Fruit fly (Drosophila melanogaster) whole organism, embryonic: ENCODE measurements around the gene CG13884.
A peak's percentile ranks its signal among the peaks of the same experiment; 100 is the strongest.

ENCODE experiments used
- Abd-B ChIP-seq: fragments of 200-800 bp; sonication (Bioruptor generic); optimal IDR thresholded peaks from 2 replicates; lab custom pipeline; 2018; ENCODE audit warnings: missing biosample characterization, mild to moderate bottlenecking, missing genetic modification characterization, moderate library complexity
- CG10565 ChIP-seq: fragments of 200-800 bp; sonication (Bioruptor generic); optimal IDR thresholded peaks from 3 replicates; lab custom pipeline; 2016; ENCODE audit warnings: missing biosample characterization, mild to moderate bottlenecking, missing genetic modification characterization
- CG11093 ChIP-seq: fragments of 200-800 bp; sonication (Bioruptor generic); IDR thresholded peaks from 3 replicates; pipeline ENCODE4 v1.3.6; 2022; ENCODE audit warnings: missing biosample characterization, missing genetic modification characterization
- CG11696 ChIP-seq: fragments of 200-800 bp; sonication (Bioruptor generic); IDR thresholded peaks from 2 replicates; pipeline ENCODE4 v1.3.6; 2022; ENCODE audit warnings: missing biosample characterization, missing genetic modification characterization
- CG14965 ChIP-seq: fragments of 200-800 bp; sonication (Bioruptor generic); optimal IDR thresholded peaks from 2 replicates; lab custom pipeline; 2016; ENCODE audit warnings: missing biosample characterization, missing genetic modification characterization, borderline replicate concordance
- CG15479 ChIP-seq: fragments of 200-800 bp; sonication (Bioruptor generic); optimal IDR thresholded peaks from 3 replicates; lab custom pipeline; 2019; ENCODE audit warnings: missing biosample characterization, mild to moderate bottlenecking, missing genetic modification characterization, moderate library complexity
- CG15514 ChIP-seq: fragments of 200-800 bp; sonication (Bioruptor generic); optimal IDR thresholded peaks from 3 replicates; lab custom pipeline; 2017; ENCODE audit warnings: missing biosample characterization, missing genetic modification characterization, mild to moderate bottlenecking, moderate library complexity, missing genetic modification reagents
- CG16863 ChIP-seq: fragments of 200-800 bp; sonication (Bioruptor generic); optimal IDR thresholded peaks from 3 replicates; lab custom pipeline; 2016; ENCODE audit warnings: missing biosample characterization, missing genetic modification characterization
- CG2120 ChIP-seq: fragments of 200-800 bp; sonication (Bioruptor generic); optimal IDR thresholded peaks from 3 replicates; lab custom pipeline; 2016; ENCODE audit warnings: missing biosample characterization, missing genetic modification characterization
- CG2712 ChIP-seq: fragments of 200-800 bp; optimal IDR thresholded peaks from 3 replicates; lab custom pipeline; 2019; ENCODE audit warnings: missing biosample characterization, mild to moderate bottlenecking, missing genetic modification characterization, moderate library complexity
- CG30403 ChIP-seq: fragments of 200-800 bp; sonication (Bioruptor generic); optimal IDR thresholded peaks from 3 replicates; lab custom pipeline; 2016; ENCODE audit warnings: missing biosample characterization, missing genetic modification characterization
- CG3065 ChIP-seq: fragments of 200-800 bp; sonication (Bioruptor generic); optimal IDR thresholded peaks from 2 replicates; lab custom pipeline; 2016; ENCODE audit warnings: missing biosample characterization, missing genetic modification characterization
- CG32532 ChIP-seq: fragments of 200-800 bp; sonication (Bioruptor generic); IDR thresholded peaks from 2 replicates; pipeline ENCODE4 v1.3.6; 2022; ENCODE audit warnings: missing biosample characterization, missing genetic modification characterization
- CG32767 ChIP-seq: fragments of 200-800 bp; sonication (Bioruptor generic); IDR thresholded peaks from 2 replicates; pipeline ENCODE4 v1.3.6; 2022; ENCODE audit warnings: missing biosample characterization, missing genetic modification characterization
- CG3281 ChIP-seq: fragments of 200-800 bp; sonication (Bioruptor generic); optimal IDR thresholded peaks from 3 replicates; lab custom pipeline; 2017; ENCODE audit warnings: missing biosample characterization, mild to moderate bottlenecking, missing genetic modification characterization
- CG5245 ChIP-seq: fragments of 200-800 bp; sonication (Bioruptor generic); optimal IDR thresholded peaks from 3 replicates; lab custom pipeline; 2016; ENCODE audit warnings: missing biosample characterization, missing genetic modification characterization
- CG6683 ChIP-seq: fragments of 200-800 bp; sonication (Bioruptor generic); optimal IDR thresholded peaks from 2 replicates; lab custom pipeline; 2017; ENCODE audit warnings: missing biosample characterization, mild to moderate bottlenecking, missing genetic modification characterization, missing genetic modification reagents
- CG6791 ChIP-seq: fragments of 200-800 bp; sonication (Bioruptor generic); IDR thresholded peaks from 3 replicates; pipeline ENCODE4 v1.3.6; 2022; ENCODE audit warnings: missing biosample characterization, missing genetic modification characterization; ENCODE audit not compliant: partially characterized antibody
- CG8359 ChIP-seq: fragments of 200-800 bp; sonication (Bioruptor generic); optimal IDR thresholded peaks from 2 replicates; lab custom pipeline; 2017; ENCODE audit warnings: missing biosample characterization, mild to moderate bottlenecking, missing genetic modification characterization, borderline replicate concordance
- CG9609 ChIP-seq: fragments of 200-800 bp; sonication (Bioruptor generic); optimal IDR thresholded peaks from 3 replicates; lab custom pipeline; 2016; ENCODE audit warnings: missing biosample characterization, missing genetic modification characterization
- CG9932 ChIP-seq: fragments of 200-800 bp; sonication (Bioruptor generic); IDR thresholded peaks from 2 replicates; pipeline ENCODE4 v1.3.6; 2022; ENCODE audit warnings: missing biosample characterization, missing genetic modification characterization
- Dbx ChIP-seq: fragments of 200-800 bp; sonication (Bioruptor generic); IDR thresholded peaks from 3 replicates; pipeline ENCODE4 v1.3.6; 2022; ENCODE audit warnings: missing biosample characterization, missing genetic modification characterization
- Deaf1 ChIP-seq: fragments of 200-800 bp; optimal IDR thresholded peaks from 3 replicates; lab custom pipeline; 2019; ENCODE audit warnings: missing biosample characterization, mild to moderate bottlenecking, missing genetic modification characterization, moderate library complexity
- Drgx ChIP-seq: fragments of 200-800 bp; sonication (Bioruptor generic); IDR thresholded peaks from 2 replicates; pipeline ENCODE4 v1.3.6; 2022; ENCODE audit warnings: missing biosample characterization, missing genetic modification characterization
- Hand ChIP-seq: fragments of 200-800 bp; sonication (Bioruptor generic); optimal IDR thresholded peaks from 2 replicates; lab custom pipeline; 2017; ENCODE audit warnings: mild to moderate bottlenecking, missing biosample characterization, missing genetic modification reagents, missing genetic modification characterization
- Hr78 ChIP-seq, 2 experiments: fragments of 200-800 bp in 1 of 2; fragments of >200 bp in 1 of 2; sonication (Bioruptor generic) in 1 of 2; optimal IDR thresholded peaks; 2 replicates each; lab custom pipeline; 2017 to 2019; ENCODE audit warnings: missing biosample characterization in 2 of 2, missing genetic modification characterization in 2 of 2, mild to moderate bottlenecking in 1 of 2, moderate library complexity in 1 of 2
- Lhr ChIP-seq: fragments of 200-800 bp; sonication (Bioruptor generic); optimal IDR thresholded peaks from 3 replicates; lab custom pipeline; 2017; ENCODE audit warnings: mild to moderate bottlenecking, missing biosample characterization, missing genetic modification reagents, missing genetic modification characterization
- Lpt ChIP-seq: fragments of >200 bp; optimal IDR thresholded peaks from 2 replicates; lab custom pipeline; 2018; ENCODE audit warnings: missing biosample characterization, missing genetic modification characterization
- MTF-1 ChIP-seq: fragments of 200-800 bp; sonication (Bioruptor generic); optimal IDR thresholded peaks from 2 replicates; lab custom pipeline; 2018; ENCODE audit warnings: missing biosample characterization, mild to moderate bottlenecking, missing genetic modification characterization, borderline replicate concordance
- Mes4 ChIP-seq: fragments of 200-800 bp; sonication (Bioruptor generic); optimal IDR thresholded peaks from 2 replicates; lab custom pipeline; 2016; ENCODE audit warnings: missing biosample characterization, missing genetic modification characterization
- Myb ChIP-seq: fragments of 200-800 bp; sonication (Bioruptor generic); optimal IDR thresholded peaks from 2 replicates; lab custom pipeline; 2016; ENCODE audit warnings: missing biosample characterization, missing genetic modification characterization
- NfI ChIP-seq: fragments of 200-800 bp; sonication (Bioruptor generic); optimal IDR thresholded peaks from 3 replicates; lab custom pipeline; 2018; ENCODE audit warnings: missing biosample characterization, mild to moderate bottlenecking, missing genetic modification characterization, moderate library complexity
- ara ChIP-seq: fragments of 200-800 bp; sonication (Bioruptor generic); IDR thresholded peaks from 2 replicates; pipeline ENCODE4 v1.3.6; 2022; ENCODE audit warnings: missing biosample characterization, missing genetic modification characterization
- ato ChIP-seq: fragments of 200-800 bp; sonication (Bioruptor generic); IDR thresholded peaks from 2 replicates; pipeline ENCODE4 v1.3.6; 2022; ENCODE audit warnings: missing biosample characterization, missing genetic modification characterization; ENCODE audit not compliant: partially characterized antibody
- caup ChIP-seq: fragments of 200-800 bp; sonication (Bioruptor generic); optimal IDR thresholded peaks from 3 replicates; lab custom pipeline; 2017; ENCODE audit warnings: missing biosample characterization, mild to moderate bottlenecking, missing genetic modification characterization, moderate library complexity; ENCODE audit not compliant: severe bottlenecking
- exex ChIP-seq: fragments of 200-800 bp; sonication (Bioruptor generic); optimal IDR thresholded peaks from 4 replicates; lab custom pipeline; 2018; ENCODE audit warnings: missing biosample characterization, mild to moderate bottlenecking, missing genetic modification characterization, moderate library complexity
- gcm2 ChIP-seq: fragments of 200-800 bp; sonication (Bioruptor generic); optimal IDR thresholded peaks from 2 replicates; lab custom pipeline; 2016; ENCODE audit warnings: missing biosample characterization, missing genetic modification characterization
- gem ChIP-seq: fragments of 200-800 bp; sonication (Bioruptor generic); optimal IDR thresholded peaks from 2 replicates; lab custom pipeline; 2019; ENCODE audit warnings: missing biosample characterization, mild to moderate bottlenecking, missing genetic modification characterization, moderate library complexity
- gfzf ChIP-seq: fragments of 200-800 bp; sonication (Bioruptor generic); optimal IDR thresholded peaks from 2 replicates; lab custom pipeline; 2016; ENCODE audit warnings: missing biosample characterization, mild to moderate bottlenecking, missing genetic modification characterization, moderate library complexity
- gsb ChIP-seq: fragments of 200-800 bp; sonication (Bioruptor generic); IDR thresholded peaks from 2 replicates; pipeline ENCODE4 v1.3.6; 2022; ENCODE audit warnings: missing biosample characterization, missing genetic modification characterization
- hth ChIP-seq: fragments of >200 bp; optimal IDR thresholded peaks from 2 replicates; lab custom pipeline; 2017; ENCODE audit warnings: inconsistent platforms
- maf-S ChIP-seq: fragments of 200-800 bp; sonication (Bioruptor generic); optimal IDR thresholded peaks from 2 replicates; lab custom pipeline; 2016; ENCODE audit warnings: missing biosample characterization, missing genetic modification characterization
- mirr ChIP-seq: fragments of 200-800 bp; sonication (Bioruptor generic); optimal IDR thresholded peaks from 3 replicates; lab custom pipeline; 2018; ENCODE audit warnings: missing biosample characterization, mild to moderate bottlenecking, missing genetic modification characterization
- pfk ChIP-seq: fragments of 200-800 bp; sonication (Bioruptor generic); optimal IDR thresholded peaks from 2 replicates; lab custom pipeline; 2018; ENCODE audit warnings: missing biosample characterization, mild to moderate bottlenecking, missing genetic modification characterization, moderate library complexity
- ranshi ChIP-seq: fragments of 200-800 bp; sonication (Bioruptor generic); IDR thresholded peaks from 2 replicates; pipeline ENCODE4 v1.3.6; 2022; ENCODE audit warnings: missing biosample characterization, missing genetic modification characterization
- sc ChIP-seq, 3 experiments: fragments of >200 bp in 2 of 3; fragments of 200-800 bp in 1 of 3; sonication (Bioruptor generic) in 1 of 3; optimal IDR thresholded peaks; 2 replicates in 2 of 3; 3 replicates in 1 of 3; lab custom pipeline; 2017; ENCODE audit warnings: mild to moderate bottlenecking in 1 of 3, missing biosample characterization in 1 of 3, missing genetic modification characterization in 1 of 3, missing genetic modification reagents in 1 of 3
- slp2 ChIP-seq: fragments of 200-800 bp; sonication (Bioruptor generic); optimal IDR thresholded peaks from 2 replicates; lab custom pipeline; 2016; ENCODE audit warnings: missing biosample characterization, missing genetic modification characterization
- sug ChIP-seq: fragments of 200-800 bp; optimal IDR thresholded peaks from 2 replicates; lab custom pipeline; 2019; ENCODE audit warnings: missing biosample characterization, mild to moderate bottlenecking, missing genetic modification characterization, moderate library complexity
- zen ChIP-seq: fragments of 200-800 bp; sonication (Bioruptor generic); optimal IDR thresholded peaks from 3 replicates; lab custom pipeline; 2018; ENCODE audit warnings: missing biosample characterization, mild to moderate bottlenecking, missing genetic modification characterization, moderate library complexity
- zf30C ChIP-seq: fragments of 200-800 bp; sonication (Bioruptor generic); optimal IDR thresholded peaks from 3 replicates; lab custom pipeline; 2018; ENCODE audit warnings: missing biosample characterization, mild to moderate bottlenecking, missing genetic modification characterization

The CG13884 gene

DNA sequence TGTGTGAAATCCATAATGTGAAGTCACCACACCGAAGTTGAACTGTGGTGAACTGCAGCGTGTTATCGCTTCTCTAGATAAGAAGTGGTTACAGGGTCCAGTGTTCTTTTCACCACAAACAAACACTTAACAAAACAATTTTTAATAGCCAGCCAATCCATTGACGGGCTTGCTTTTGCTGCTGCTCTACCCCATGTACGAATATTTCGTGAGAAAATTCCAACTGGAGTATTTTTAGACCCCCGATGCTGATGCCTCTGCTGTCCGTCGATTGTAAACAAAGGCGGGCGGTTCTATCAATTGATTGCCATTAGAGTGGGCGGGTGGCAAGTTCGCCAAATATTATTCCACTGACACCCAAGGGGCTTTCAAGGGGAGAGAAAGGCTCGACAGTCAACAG is 27.2 kb downstream of the CG13884 start (continued):
- TF ChIP-seq Lhr (GFP tag; lab: Kevin White, UChicago) (no peak), maf-S (GFP tag; lab: Kevin White, UChicago) (no peak), CG15479 (no peak), caup (GFP tag; lab: Kevin White, UChicago) (peak; percentile 8), CG3065 (GFP tag; lab: Kevin White, UChicago) (no peak), CG5245 (GFP tag; lab: Kevin White, UChicago) (no peak), pfk (no peak), gem (tag; lab: Kevin White, UChicago) (no peak), Myb (no peak), CG32767 (GFP tag; lab: Robert Waterston, UW) (no peak), zf30C (GFP tag; lab: Kevin White, UChicago) (peak; percentile 65), Lpt (no peak), exex (tag; lab: Kevin White, UChicago) (peak; percentile 30), CG14965 (GFP tag; lab: Kevin White, UChicago) (no peak), slp2 (GFP tag; lab: Kevin White, UChicago) (no peak), CG11093 (GFP tag; lab: Robert Waterston, UW) (no peak), CG10565 (GFP tag; lab: Kevin White, UChicago) (no peak), CG16863 (GFP tag; lab: Kevin White, UChicago) (no peak), CG8359 (GFP tag; lab: Kevin White, UChicago) (no peak), CG9932 (GFP tag; lab: Robert Waterston, UW) (peak; percentile 37; the same call in 1 of the 2 replicates), Abd-B (GFP tag; lab: Kevin White, UChicago) (no peak), CG3281 (GFP tag; lab: Kevin White, UChicago) (peak; percentile 15), ranshi (no peak), sc (optimal IDR thresholded peaks at IDR 0.05; lab: Kevin White, UChicago) (no peak), sc (GFP tag; optimal IDR thresholded peaks at IDR 0.05; lab: Kevin White, UChicago) (no peak), Hand (no peak), CG6791 (GFP tag; lab: Robert Waterston, UW) (no peak), Dbx (GFP tag; lab: Robert Waterston, UW) (peak; percentile 48; the same call in 1 of the 3 replicates), CG2712 (tag; lab: Kevin White, UChicago) (no peak), Deaf1 (tag; lab: Kevin White, UChicago) (peak; percentile 4), hth (lab: Kevin White, UChicago) (no peak), mirr (GFP tag; lab: Kevin White, UChicago) (peak; percentile 31), CG2120 (GFP tag; lab: Kevin White, UChicago) (peak; percentile 38), Hr78 (GFP tag; optimal IDR thresholded peaks at IDR 0.05; lab: Kevin White, UChicago) (peak in 1 of 2 experiments; percentile 32), CG15514 (GFP tag; lab: Kevin White, UChicago) (peak; percentile 34), ato (GFP tag; lab: Robert Waterston, UW) (no peak), CG11696 (no peak), ara (GFP tag; lab: Robert Waterston, UW) (no peak), CG6683 (GFP tag; lab: Kevin White, UChicago) (no peak), NfI (GFP tag; lab: Kevin White, UChicago) (no peak), gsb (GFP tag; lab: Robert Waterston, UW) (no peak), Drgx (GFP tag; lab: Robert Waterston, UW) (no peak), CG30403 (GFP tag; lab: Kevin White, UChicago) (no peak), zen (tag; lab: Kevin White, UChicago) (no peak), MTF-1 (no peak), sug (peak; percentile 77), CG32532 (peak; percentile 26; the same call in 1 of the 2 replicates), Mes4 (GFP tag; lab: Kevin White, UChicago) (no peak), gcm2 (GFP tag; lab: Kevin White, UChicago) (no peak), gfzf (GFP tag; lab: Kevin White, UChicago) (no peak), CG9609 (no peak)
